Worm (Caenorhabditis elegans) whole organism, L2 larva: ENCODE results near the gene C02D5.2.

Experiments
- C34F6.9 ChIP-seq: fragments of 150-350 bp; optimal IDR thresholded peaks from 2 replicates; lab custom pipeline; 2014; ENCODE audit warnings: missing biosample characterization, missing genetic modification characterization
- R02D3.7 ChIP-seq: fragments of 150-350 bp; optimal IDR thresholded peaks from 2 replicates; lab custom pipeline; 2014; ENCODE audit warnings: missing biosample characterization, missing genetic modification characterization
- alr-1 ChIP-seq: fragments of 150-350 bp; optimal IDR thresholded peaks from 2 replicates; lab custom pipeline; 2014; ENCODE audit warnings: missing biosample characterization, missing genetic modification characterization
- ama-1 ChIP-seq: fragments of 150-350 bp; optimal IDR thresholded peaks from 2 replicates; lab custom pipeline; 2018; ENCODE audit warnings: inconsistent platforms
- blmp-1 ChIP-seq: sonication (generic microtip); optimal IDR thresholded peaks from 2 replicates; lab custom pipeline; 2017; ENCODE audit warnings: missing genetic modification characterization, mild to moderate bottlenecking, missing compliant biosample characterization, antibody characterized with exemption, moderate library complexity; ENCODE audit not compliant: insufficient read depth
- ceh-16 ChIP-seq: fragments of 150-350 bp; optimal IDR thresholded peaks from 2 replicates; lab custom pipeline; 2014; ENCODE audit warnings: missing biosample characterization, missing genetic modification characterization
- crh-2 ChIP-seq: sonication (generic microtip); optimal IDR thresholded peaks from 2 replicates; lab custom pipeline; 2017; ENCODE audit warnings: missing biosample characterization, missing genetic modification characterization
- dmd-4 ChIP-seq: sonication (generic microtip); optimal IDR thresholded peaks from 2 replicates; lab custom pipeline; 2017; ENCODE audit warnings: missing biosample characterization, missing genetic modification characterization
- egl-27 ChIP-seq: sonication (generic microtip); optimal IDR thresholded peaks from 3 replicates; lab custom pipeline; 2017; ENCODE audit warnings: missing biosample characterization, missing genetic modification reagents, missing genetic modification characterization
- elt-1 ChIP-seq: fragments of 150-350 bp; optimal IDR thresholded peaks from 2 replicates; lab custom pipeline; 2014; ENCODE audit warnings: missing biosample characterization, missing genetic modification characterization
- elt-3 ChIP-seq: sonication (generic microtip); optimal IDR thresholded peaks from 2 replicates; lab custom pipeline; 2017; ENCODE audit warnings: missing biosample characterization, missing genetic modification characterization
- fos-1 ChIP-seq: fragments of 150-350 bp; optimal IDR thresholded peaks from 2 replicates; lab custom pipeline; 2014; ENCODE audit warnings: missing biosample characterization, missing genetic modification characterization
- gmeb-1 ChIP-seq: fragments of 150-350 bp; optimal IDR thresholded peaks from 2 replicates; lab custom pipeline; 2014; ENCODE audit warnings: missing biosample characterization, missing genetic modification characterization
- lin-11 ChIP-seq: fragments of 150-350 bp; sonication (generic microtip); optimal IDR thresholded peaks from 2 replicates; lab custom pipeline; 2014; ENCODE audit warnings: missing biosample characterization, missing genetic modification characterization, inconsistent platforms, mixed read lengths
- lin-13 ChIP-seq: fragments of 150-350 bp; optimal IDR thresholded peaks from 2 replicates; lab custom pipeline; 2014; ENCODE audit warnings: missing biosample characterization, missing genetic modification reagents, missing genetic modification characterization
- lsy-2 ChIP-seq, 2 experiments: fragments of 150-350 bp in 1 of 2; sonication (generic microtip) in 1 of 2; optimal IDR thresholded peaks; 2 replicates each; lab custom pipeline; 2014 to 2017; ENCODE audit warnings: missing biosample characterization in 2 of 2, missing genetic modification characterization in 2 of 2
- mab-5 ChIP-seq: fragments of 150-350 bp; optimal IDR thresholded peaks from 2 replicates; lab custom pipeline; 2014; ENCODE audit warnings: missing biosample characterization, missing genetic modification characterization
- mbf-1 ChIP-seq: sonication (generic microtip); optimal IDR thresholded peaks from 2 replicates; lab custom pipeline; 2017; ENCODE audit warnings: missing biosample characterization, missing genetic modification characterization
- mdl-1 ChIP-seq, 2 experiments: fragments of 150-350 bp in 1 of 2; sonication (generic microtip) in 1 of 2; optimal IDR thresholded peaks; 2 replicates each; lab custom pipeline; 2017; ENCODE audit warnings: missing biosample characterization in 2 of 2, missing genetic modification characterization in 2 of 2
- nhr-10 ChIP-seq: sonication (generic microtip); optimal IDR thresholded peaks from 2 replicates; lab custom pipeline; 2017; ENCODE audit warnings: missing biosample characterization, missing genetic modification characterization
- nhr-12 ChIP-seq: fragments of 150-350 bp; optimal IDR thresholded peaks from 2 replicates; lab custom pipeline; 2014; ENCODE audit warnings: missing biosample characterization, missing genetic modification characterization
- nhr-129 ChIP-seq: fragments of 150-350 bp; optimal IDR thresholded peaks from 2 replicates; lab custom pipeline; 2014; ENCODE audit warnings: missing biosample characterization, missing genetic modification characterization
- nhr-21 ChIP-seq: fragments of 150-350 bp; optimal IDR thresholded peaks from 2 replicates; lab custom pipeline; 2014; ENCODE audit warnings: missing biosample characterization, missing genetic modification characterization
- nhr-23 ChIP-seq: fragments of 150-350 bp; optimal IDR thresholded peaks from 2 replicates; lab custom pipeline; 2014; ENCODE audit warnings: missing biosample characterization, missing genetic modification reagents, missing genetic modification characterization
- nhr-237 ChIP-seq: fragments of 150-350 bp; optimal IDR thresholded peaks from 2 replicates; lab custom pipeline; 2014; ENCODE audit warnings: missing biosample characterization, missing genetic modification characterization
- nhr-25 ChIP-seq: fragments of 150-350 bp; sonication (generic microtip); optimal IDR thresholded peaks from 3 replicates; lab custom pipeline; 2014; ENCODE audit warnings: missing biosample characterization, missing genetic modification characterization
- nhr-6 ChIP-seq: fragments of 150-350 bp; optimal IDR thresholded peaks from 2 replicates; lab custom pipeline; 2014; ENCODE audit warnings: missing biosample characterization, missing genetic modification characterization
- nhr-77 ChIP-seq: fragments of 150-350 bp; optimal IDR thresholded peaks from 2 replicates; lab custom pipeline; 2014; ENCODE audit warnings: missing biosample characterization, missing genetic modification characterization
- peb-1 ChIP-seq: fragments of 150-350 bp; optimal IDR thresholded peaks from 2 replicates; lab custom pipeline; 2014; ENCODE audit warnings: missing biosample characterization, missing genetic modification characterization
- sem-4 ChIP-seq: fragments of 150-350 bp; optimal IDR thresholded peaks from 2 replicates; lab custom pipeline; 2014; ENCODE audit warnings: missing biosample characterization, missing genetic modification reagents, missing genetic modification characterization
- sma-3 ChIP-seq: sonication (generic microtip); optimal IDR thresholded peaks from 2 replicates; lab custom pipeline; 2016; ENCODE audit warnings: missing genetic modification reagents, missing genetic modification characterization, missing compliant biosample characterization
- sma-9 ChIP-seq, 2 experiments: fragments of 150-350 bp in 1 of 2; sonication (generic microtip) in 1 of 2; optimal IDR thresholded peaks; 2 replicates each; lab custom pipeline; 2014 to 2016; ENCODE audit warnings: missing genetic modification characterization in 2 of 2, mild to moderate bottlenecking in 1 of 2, missing biosample characterization in 1 of 2, missing compliant biosample characterization in 1 of 2, missing genetic modification reagents in 1 of 2, moderate library complexity in 1 of 2
- snpc-4 ChIP-seq: fragments of 150-350 bp; optimal IDR thresholded peaks from 2 replicates; lab custom pipeline; 2014; ENCODE audit warnings: missing biosample characterization, missing genetic modification characterization
- unc-39 ChIP-seq: fragments of 150-350 bp; optimal IDR thresholded peaks from 2 replicates; lab custom pipeline; 2014; ENCODE audit warnings: missing biosample characterization, missing genetic modification characterization
- zag-1 ChIP-seq: fragments of 150-350 bp; optimal IDR thresholded peaks from 2 replicates; lab custom pipeline; 2014; ENCODE audit warnings: missing biosample characterization, missing genetic modification characterization
- ztf-1 ChIP-seq: fragments of 200-800 bp; sonication (Bioruptor generic); conservative IDR thresholded peaks from 2 replicates; pipeline ENCODE4 v1.3.6; 2022; ENCODE audit warnings: missing genetic modification characterization, missing compliant biosample characterization
- ztf-11 ChIP-seq: sonication (generic microtip); optimal IDR thresholded peaks from 2 replicates; lab custom pipeline; 2017; ENCODE audit warnings: missing biosample characterization, missing genetic modification characterization

Gene C02D5.2

ce11 chrIII:8575359-8576101 is 18.4 kb downstream of the C02D5.2 start:
- no peak for TF ChIP-seq lin-11
- peak; percentile 34 for TF ChIP-seq egl-27
- no peak for TF ChIP-seq peb-1 (tag; lab: Kevin White, UChicago)
- TF ChIP-seq sma-3 (GFP tag; lab: Kevin White, UChicago) = no peak
- peak; percentile 47 for TF ChIP-seq nhr-25 (tag; lab: Kevin White, UChicago)
- TF ChIP-seq gmeb-1 (tag; lab: Kevin White, UChicago) = no peak
- peak; percentile 84 for TF ChIP-seq snpc-4
- TF ChIP-seq nhr-237 (tag; lab: Kevin White, UChicago) = no peak
- TF ChIP-seq ceh-16 (tag; lab: Kevin White, UChicago) = peak; percentile 32
- TF ChIP-seq C34F6.9 = no peak
- TF ChIP-seq, all 48 proteins: peak for 4

ce11 chrIII:8577534-8577933 is 20.4 kb downstream of the C02D5.2 start:
- TF ChIP-seq mdl-1 (tag; optimal IDR thresholded peaks at IDR 0.05; lab: Kevin White, UChicago) (no peak), nhr-10 (tag; lab: Kevin White, UChicago) (no peak), zag-1 (tag; lab: Kevin White, UChicago) (no peak), nhr-77 (no peak), crh-2 (tag; lab: Kevin White, UChicago) (no peak), ama-1 (lab: Kevin White, UChicago) (no peak), alr-1 (no peak), sem-4 (no peak), ceh-16 (tag; lab: Kevin White, UChicago) (peak; percentile 71), nhr-25 (tag; lab: Kevin White, UChicago) (peak; percentile 74), lin-13 (GFP tag; lab: Kevin White, UChicago) (no peak), fos-1 (tag; lab: Kevin White, UChicago) (no peak), nhr-21 (no peak), lin-11 (no peak), elt-3 (tag; lab: Kevin White, UChicago) (no peak), mbf-1 (tag; lab: Kevin White, UChicago) (no peak), nhr-237 (tag; lab: Kevin White, UChicago) (no peak), egl-27 (peak; percentile 22), sma-9 (GFP tag; optimal IDR thresholded peaks at IDR 0.05; lab: Kevin White, UChicago) (peak; percentile 7), sma-9 (tag; optimal IDR thresholded peaks at IDR 0.05; lab: Kevin White, UChicago) (no peak), nhr-6 (tag; lab: Kevin White, UChicago) (peak; percentile 2)

ce11 chrIII:8578381-8578780 is 21.2 kb downstream of the C02D5.2 start:
- TF ChIP-seq fos-1 (tag; lab: Kevin White, UChicago) = no peak
- no peak for TF ChIP-seq lsy-2 (tag; optimal IDR thresholded peaks at IDR 0.05; lab: Kevin White, UChicago)

DNA sequence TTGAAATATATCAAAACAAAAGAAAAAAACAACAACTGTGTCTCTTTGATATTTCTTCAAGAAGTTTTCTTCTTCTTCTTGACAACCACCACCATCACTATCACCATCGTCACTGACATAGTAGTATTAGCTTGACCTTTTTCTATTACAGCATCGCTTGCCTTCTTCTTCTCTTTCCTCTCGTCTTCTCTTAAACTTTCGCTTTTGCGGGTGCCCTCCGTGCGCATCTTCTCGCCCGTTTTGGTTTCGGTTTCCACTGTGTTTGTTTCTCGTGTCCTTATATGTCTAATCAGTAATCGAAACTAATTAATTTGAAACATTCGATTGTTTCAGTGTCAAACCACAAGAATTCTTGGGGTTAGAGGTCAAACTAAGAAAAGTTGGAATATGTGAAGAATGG is 22.2 kb downstream of the C02D5.2 start:
- no peak for TF ChIP-seq gmeb-1 (tag; lab: Kevin White, UChicago)
- TF ChIP-seq elt-1 (tag; lab: Kevin White, UChicago) = no peak
- no peak for TF ChIP-seq nhr-237 (tag; lab: Kevin White, UChicago)
- TF ChIP-seq lin-11 = no peak
- no peak for TF ChIP-seq nhr-12 (tag; lab: Kevin White, UChicago)
- TF ChIP-seq sma-3 (GFP tag; lab: Kevin White, UChicago) = no peak
- no peak for TF ChIP-seq nhr-23 (tag; lab: Kevin White, UChicago)
- no peak for TF ChIP-seq R02D3.7 (tag; lab: Kevin White, UChicago)
- no peak for TF ChIP-seq elt-3 (tag; lab: Kevin White, UChicago)
- TF ChIP-seq C34F6.9 = no peak
- TF ChIP-seq mab-5 (tag; lab: Kevin White, UChicago) = no peak
- no peak for TF ChIP-seq alr-1
- TF ChIP-seq nhr-129 (tag; lab: Kevin White, UChicago) = no peak
- no peak for TF ChIP-seq dmd-4
- TF ChIP-seq nhr-25 (tag; lab: Kevin White, UChicago) = peak; percentile 48
- no peak for TF ChIP-seq ztf-1 (GFP tag; lab: Robert Waterston, UW)
- peak; percentile 22 for TF ChIP-seq crh-2 (tag; lab: Kevin White, UChicago)
- peak; percentile 4 for TF ChIP-seq fos-1 (tag; lab: Kevin White, UChicago)
- no peak for TF ChIP-seq lsy-2 (tag; optimal IDR thresholded peaks at IDR 0.05; lab: Kevin White, UChicago)
- TF ChIP-seq mdl-1 (tag; optimal IDR thresholded peaks at IDR 0.05; lab: Kevin White, UChicago) = no peak
- peak; percentile 11 for TF ChIP-seq sma-9 (GFP tag; optimal IDR thresholded peaks at IDR 0.05; lab: Kevin White, UChicago)
- TF ChIP-seq sma-9 (tag; optimal IDR thresholded peaks at IDR 0.05; lab: Kevin White, UChicago) = no peak
- TF ChIP-seq ama-1 (lab: Kevin White, UChicago) = no peak
- TF ChIP-seq snpc-4 = no peak
- no peak for TF ChIP-seq unc-39 (tag; lab: Kevin White, UChicago)
- no peak for TF ChIP-seq ceh-16 (tag; lab: Kevin White, UChicago)
- no peak for TF ChIP-seq nhr-10 (tag; lab: Kevin White, UChicago)
- TF ChIP-seq ztf-11 (tag; lab: Kevin White, UChicago) = no peak
- TF ChIP-seq mbf-1 (tag; lab: Kevin White, UChicago) = no peak
- peak; percentile 92 for TF ChIP-seq blmp-1
